Worm (Caenorhabditis elegans) whole organism, mixed stage, embryonic: ENCODE results near the gene R12C12.10.

Experiments
- blmp-1 ChIP-seq: fragments of 150-350 bp; optimal IDR thresholded peaks from 2 replicates; lab custom pipeline; 2014; ENCODE audit warnings: missing biosample characterization, missing genetic modification characterization
- cnd-1 ChIP-seq: fragments of 200-800 bp; sonication (Bioruptor generic); optimal IDR thresholded peaks from 2 replicates; lab custom pipeline; 2018; ENCODE audit warnings: mild to moderate bottlenecking, missing genetic modification characterization, missing compliant biosample characterization
- lin-13 ChIP-seq: fragments of 150-350 bp; optimal IDR thresholded peaks from 2 replicates; lab custom pipeline; 2014; ENCODE audit warnings: missing biosample characterization, missing genetic modification characterization
- mab-5 ChIP-seq: fragments of 150-350 bp; optimal IDR thresholded peaks from 2 replicates; lab custom pipeline; 2014; ENCODE audit warnings: missing biosample characterization, missing genetic modification characterization
- mep-1 ChIP-seq: fragments of 150-350 bp; optimal IDR thresholded peaks from 2 replicates; lab custom pipeline; 2017; ENCODE audit warnings: missing biosample characterization, missing genetic modification reagents, missing genetic modification characterization, inconsistent platforms
- nhr-237 ChIP-seq: fragments of 150-350 bp; optimal IDR thresholded peaks from 2 replicates; lab custom pipeline; 2014; ENCODE audit warnings: missing biosample characterization, missing genetic modification characterization
- nhr-76 ChIP-seq: sonication (generic microtip); optimal IDR thresholded peaks from 2 replicates; lab custom pipeline; 2017; ENCODE audit warnings: missing biosample characterization, missing genetic modification characterization
- snpc-4 ChIP-seq: fragments of 150-350 bp; optimal IDR thresholded peaks from 2 replicates; lab custom pipeline; 2014; ENCODE audit warnings: missing biosample characterization, missing genetic modification characterization
- unc-39 ChIP-seq: fragments of 150-350 bp; optimal IDR thresholded peaks from 2 replicates; lab custom pipeline; 2014; ENCODE audit warnings: missing biosample characterization, missing genetic modification characterization

DNA sequence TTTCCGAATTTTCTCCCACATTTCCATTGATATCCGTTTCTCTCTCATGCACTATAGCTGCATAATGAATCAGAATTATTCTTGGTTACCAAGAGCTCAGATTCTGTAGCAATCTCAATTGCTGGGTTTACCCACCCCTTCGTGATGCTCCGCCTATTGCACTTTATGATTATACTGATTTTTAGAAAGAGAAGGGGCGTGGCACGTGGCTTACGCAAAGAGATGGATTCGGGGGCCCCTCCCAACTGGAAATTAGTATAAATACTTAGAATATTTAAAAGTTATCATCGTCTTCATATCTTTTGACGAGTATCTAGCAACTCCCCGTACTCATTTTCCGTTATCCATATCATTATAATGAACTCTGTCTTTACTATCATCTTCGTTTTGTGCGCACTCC, 42.9 kb downstream of the R12C12.10 start, which contains the start of gene ins-6:
- no peak for TF ChIP-seq nhr-237 (tag; lab: Kevin White, UChicago)
- no peak for TF ChIP-seq unc-39
- no peak for TF ChIP-seq lin-13 (tag; lab: Kevin White, UChicago)
- TF ChIP-seq blmp-1 (tag; lab: Kevin White, UChicago): no peak
- no peak for TF ChIP-seq mab-5 (tag; lab: Kevin White, UChicago)
- no peak for TF ChIP-seq cnd-1
- TF ChIP-seq mep-1 (tag; lab: Kevin White, UChicago): no peak
- TF ChIP-seq nhr-76: no peak
- no peak for TF ChIP-seq snpc-4
